Worm (Caenorhabditis elegans) whole organism, young adult: Measurements from ENCODE around the gene C23H3.9.

ENCODE experiments used
- B0019.2 ChIP-seq: fragments of 200-800 bp; sonication (Bioruptor generic); conservative IDR thresholded peaks from 2 replicates; pipeline ENCODE4 v1.3.6; 2022; ENCODE audit warnings: missing genetic modification reagents, missing genetic modification characterization, missing compliant biosample characterization
- B0336.3 ChIP-seq: fragments of 200-800 bp; sonication (Bioruptor generic); IDR thresholded peaks from 2 replicates; pipeline ENCODE4 v1.3.6; 2022; ENCODE audit warnings: missing genetic modification characterization, missing compliant biosample characterization
- C17E4.6 ChIP-seq: fragments of 200-800 bp; sonication (Bioruptor generic); IDR thresholded peaks from 2 replicates; pipeline ENCODE4 v1.3.6; 2022; ENCODE audit warnings: missing genetic modification reagents, missing genetic modification characterization, missing compliant biosample characterization
- F37B4.10 ChIP-seq: fragments of 200-800 bp; sonication (Bioruptor generic); IDR thresholded peaks from 2 replicates; pipeline ENCODE4 v1.3.6; 2022; ENCODE audit warnings: missing genetic modification characterization, missing compliant biosample characterization
- F39B2.1 ChIP-seq: fragments of 200-800 bp; sonication (Bioruptor generic); IDR thresholded peaks from 2 replicates; pipeline ENCODE4 v1.3.6; 2022; ENCODE audit warnings: missing genetic modification reagents, missing genetic modification characterization, missing compliant biosample characterization
- F52B5.7 ChIP-seq: sonication (generic microtip); optimal IDR thresholded peaks from 2 replicates; lab custom pipeline; 2016; ENCODE audit warnings: mild to moderate bottlenecking, missing genetic modification characterization, missing compliant biosample characterization
- F55B11.4 ChIP-seq: sonication (generic microtip); optimal IDR thresholded peaks from 2 replicates; lab custom pipeline; 2016; ENCODE audit warnings: missing compliant biosample characterization, missing genetic modification characterization, borderline replicate concordance; ENCODE audit not compliant: insufficient read depth
- F57C9.4 ChIP-seq: sonication (generic microtip); optimal IDR thresholded peaks from 2 replicates; lab custom pipeline; 2017; ENCODE audit warnings: mild to moderate bottlenecking, missing genetic modification characterization, missing compliant biosample characterization
- T07F8.4 ChIP-seq: sonication (generic microtip); optimal IDR thresholded peaks from 2 replicates; lab custom pipeline; 2016; ENCODE audit warnings: mild to moderate bottlenecking, missing genetic modification characterization, moderate library complexity, missing compliant biosample characterization
- Y53G8AR.9 ChIP-seq: fragments of 200-800 bp; sonication (Bioruptor generic); conservative IDR thresholded peaks from 2 replicates; pipeline ENCODE4 v1.3.6; 2022; ENCODE audit warnings: missing genetic modification reagents, missing genetic modification characterization, missing compliant biosample characterization
- Y56A3A.18 ChIP-seq: fragments of 200-800 bp; sonication (Bioruptor generic); IDR thresholded peaks from 2 replicates; pipeline ENCODE4 v1.3.6; 2022; ENCODE audit warnings: missing genetic modification reagents, missing genetic modification characterization, missing compliant biosample characterization
- aptf-2 ChIP-seq: fragments of 200-800 bp; sonication (Bioruptor generic); conservative IDR thresholded peaks from 2 replicates; pipeline ENCODE4 v1.3.6; 2022; ENCODE audit warnings: missing genetic modification reagents, missing genetic modification characterization, missing compliant biosample characterization
- aptf-3 ChIP-seq: fragments of 200-800 bp; sonication (Bioruptor generic); IDR thresholded peaks from 2 replicates; pipeline ENCODE4 v1.3.6; 2022; ENCODE audit warnings: missing genetic modification characterization, missing compliant biosample characterization
- attf-3 ChIP-seq: fragments of 200-800 bp; sonication (Bioruptor generic); conservative IDR thresholded peaks from 2 replicates; pipeline ENCODE4 v1.3.6; 2022; ENCODE audit warnings: missing genetic modification reagents, missing genetic modification characterization, missing compliant biosample characterization
- attf-5 ChIP-seq: fragments of 200-800 bp; sonication (Bioruptor generic); optimal IDR thresholded peaks from 2 replicates; lab custom pipeline; 2018; ENCODE audit warnings: mild to moderate bottlenecking, missing genetic modification characterization, missing compliant biosample characterization
- bed-2 ChIP-seq: fragments of 200-800 bp; sonication (Bioruptor generic); IDR thresholded peaks from 2 replicates; pipeline ENCODE4 v1.3.6; 2022; ENCODE audit warnings: missing genetic modification reagents, missing genetic modification characterization, missing compliant biosample characterization
- ceh-27 ChIP-seq: fragments of 200-800 bp; sonication (Bioruptor generic); optimal IDR thresholded peaks from 2 replicates; lab custom pipeline; 2018; ENCODE audit warnings: mild to moderate bottlenecking, missing genetic modification characterization, moderate library complexity, missing compliant biosample characterization
- ceh-91 ChIP-seq: fragments of 200-800 bp; sonication (Bioruptor generic); IDR thresholded peaks from 2 replicates; pipeline ENCODE4 v1.3.6; 2022; ENCODE audit warnings: missing genetic modification reagents, missing genetic modification characterization, missing compliant biosample characterization
- ekl-4 ChIP-seq: fragments of 200-800 bp; sonication (Bioruptor generic); IDR thresholded peaks from 2 replicates; pipeline ENCODE4 v1.3.6; 2022; ENCODE audit warnings: missing genetic modification reagents, missing genetic modification characterization, missing compliant biosample characterization
- hlh-26 ChIP-seq: fragments of 200-800 bp; sonication (Bioruptor generic); conservative IDR thresholded peaks from 2 replicates; pipeline ENCODE4 v1.3.6; 2022; ENCODE audit warnings: missing genetic modification reagents, missing genetic modification characterization, missing compliant biosample characterization
- hmg-20 ChIP-seq: fragments of 200-800 bp; sonication (Bioruptor generic); IDR thresholded peaks from 2 replicates; pipeline ENCODE4 v1.3.6; 2022; ENCODE audit warnings: missing genetic modification reagents, missing genetic modification characterization, missing compliant biosample characterization
- hrde-1 ChIP-seq: sonication (generic microtip); optimal IDR thresholded peaks from 2 replicates; lab custom pipeline; 2016; ENCODE audit warnings: missing genetic modification characterization, mild to moderate bottlenecking, missing compliant biosample characterization, moderate library complexity, missing genotype, missing genetic modification reagents, borderline replicate concordance
- let-607 ChIP-seq, 2 experiments: fragments of 200-800 bp in 1 of 2; sonication (Bioruptor generic) in 1 of 2; sonication (generic microtip) in 1 of 2; optimal IDR thresholded peaks; 2 replicates each; lab custom pipeline; 2016 to 2018; ENCODE audit warnings: mild to moderate bottlenecking in 2 of 2, missing compliant biosample characterization in 2 of 2, missing genetic modification characterization in 2 of 2, moderate library complexity in 2 of 2, missing genotype in 1 of 2
- lin-35 ChIP-seq, 3 experiments: fragments of 150-350 bp in 2 of 3; sonication (generic microtip) in 1 of 3; optimal IDR thresholded peaks; 2 replicates each; lab custom pipeline; 2014 to 2018; ENCODE audit warnings: missing biosample characterization in 3 of 3, missing genetic modification characterization in 3 of 3, missing genetic modification reagents in 3 of 3
- lin-40 ChIP-seq: sonication (generic microtip); optimal IDR thresholded peaks from 2 replicates; lab custom pipeline; 2016; ENCODE audit warnings: missing genetic modification characterization, mild to moderate bottlenecking, missing compliant biosample characterization, missing genotype, missing genetic modification reagents
- madf-10 ChIP-seq: sonication (generic microtip); optimal IDR thresholded peaks from 2 replicates; lab custom pipeline; 2016; ENCODE audit warnings: mild to moderate bottlenecking, missing genetic modification characterization, missing compliant biosample characterization
- madf-8 ChIP-seq: fragments of 200-800 bp; sonication (Bioruptor generic); conservative IDR thresholded peaks from 2 replicates; pipeline ENCODE4 v1.3.6; 2022; ENCODE audit warnings: missing genetic modification reagents, missing genetic modification characterization, missing compliant biosample characterization
- mxl-1 ChIP-seq: sonication (generic microtip); optimal IDR thresholded peaks from 2 replicates; lab custom pipeline; 2016; ENCODE audit warnings: missing genetic modification characterization, missing compliant biosample characterization
- nfya-2 ChIP-seq: fragments of 200-800 bp; sonication (Bioruptor generic); IDR thresholded peaks from 2 replicates; pipeline ENCODE4 v1.3.6; 2022; ENCODE audit warnings: missing genetic modification reagents, missing genetic modification characterization, missing compliant biosample characterization
- nfyb-1 ChIP-seq: fragments of 200-800 bp; sonication (Bioruptor generic); IDR thresholded peaks from 2 replicates; pipeline ENCODE4 v1.3.6; 2022; ENCODE audit warnings: missing genetic modification reagents, missing genetic modification characterization, missing compliant biosample characterization
- nhr-120 ChIP-seq: fragments of 200-800 bp; sonication (Bioruptor generic); IDR thresholded peaks from 2 replicates; pipeline ENCODE4 v1.3.6; 2022; ENCODE audit warnings: missing genetic modification characterization, missing compliant biosample characterization
- nhr-27 ChIP-seq: fragments of 200-800 bp; sonication (Bioruptor generic); optimal IDR thresholded peaks from 2 replicates; lab custom pipeline; 2018; ENCODE audit warnings: mild to moderate bottlenecking, missing genetic modification characterization, moderate library complexity, missing compliant biosample characterization
- nhr-80 ChIP-seq: sonication (generic microtip); optimal IDR thresholded peaks from 2 replicates; lab custom pipeline; 2016; ENCODE audit warnings: missing genetic modification characterization, missing compliant biosample characterization
- nhr-90 ChIP-seq: sonication (generic microtip); optimal IDR thresholded peaks from 2 replicates; lab custom pipeline; 2016; ENCODE audit warnings: missing genotype, mild to moderate bottlenecking, missing genetic modification characterization, missing compliant biosample characterization
- rcor-1 ChIP-seq: fragments of 200-800 bp; sonication (Bioruptor generic); IDR thresholded peaks from 2 replicates; pipeline ENCODE4 v1.3.6; 2022; ENCODE audit warnings: missing genetic modification reagents, missing genetic modification characterization, missing compliant biosample characterization
- rec-8 ChIP-seq, 2 experiments: sonication (generic microtip); optimal IDR thresholded peaks; 2 replicates each; lab custom pipeline; 2016; ENCODE audit warnings: mild to moderate bottlenecking in 2 of 2, missing genetic modification characterization in 2 of 2, missing genetic modification reagents in 2 of 2, missing genotype in 2 of 2, missing biosample characterization in 1 of 2, missing compliant biosample characterization in 1 of 2, moderate library complexity in 1 of 2
- rpc-1 ChIP-seq, 2 experiments: fragments of 150-350 bp in 1 of 2; sonication (generic microtip) in 1 of 2; optimal IDR thresholded peaks; 2 replicates each; lab custom pipeline; 2014 to 2018; ENCODE audit warnings: missing biosample characterization in 1 of 2, missing genetic modification characterization in 1 of 2, missing genetic modification reagents in 1 of 2, missing genotype in 1 of 2
- snpc-1.3 ChIP-seq: sonication (generic microtip); optimal IDR thresholded peaks from 2 replicates; lab custom pipeline; 2017; ENCODE audit warnings: missing genetic modification characterization, mild to moderate bottlenecking, missing compliant biosample characterization, antibody characterized with exemption, moderate library complexity, missing genotype, missing genetic modification reagents; ENCODE audit not compliant: insufficient read depth
- snpc-4 ChIP-seq, 5 experiments: fragments of 150-350 bp in 1 of 5; sonication (generic microtip) in 4 of 5; optimal IDR thresholded peaks; 2 replicates each; lab custom pipeline; 2014 to 2018; ENCODE audit warnings: missing genetic modification characterization in 5 of 5, missing biosample characterization in 3 of 5, antibody characterized with exemption in 2 of 5, mild to moderate bottlenecking in 2 of 5, missing compliant biosample characterization in 2 of 5, missing genotype in 2 of 5, moderate library complexity in 2 of 5, missing genetic modification reagents in 1 of 5
- tlf-1 ChIP-seq: fragments of 200-800 bp; sonication (Bioruptor generic); optimal IDR thresholded peaks from 2 replicates; lab custom pipeline; 2018; ENCODE audit warnings: mild to moderate bottlenecking, missing genetic modification characterization, missing compliant biosample characterization
- unc-130 ChIP-seq: sonication (generic microtip); optimal IDR thresholded peaks from 2 replicates; lab custom pipeline; 2016; ENCODE audit warnings: missing genetic modification reagents, missing genetic modification characterization, missing compliant biosample characterization
- ztf-18 ChIP-seq: sonication (generic microtip); optimal IDR thresholded peaks from 2 replicates; lab custom pipeline; 2016; ENCODE audit warnings: missing genotype, mild to moderate bottlenecking, missing genetic modification characterization, missing compliant biosample characterization
- ztf-28 ChIP-seq: fragments of 200-800 bp; sonication (Bioruptor generic); IDR thresholded peaks from 2 replicates; pipeline ENCODE4 v1.3.6; 2022; ENCODE audit warnings: missing genetic modification reagents, missing genetic modification characterization, missing compliant biosample characterization

C23H3.9 gene

ce11 chrII:108865-109264, 29.8 kb upstream of the C23H3.9 start, which contains the start of gene C50D2.2:
Gene C50D2.2 (plus strand): TSS chrII:109165.
- no peak for TF ChIP-seq hrde-1
- TF ChIP-seq rcor-1 (GFP tag; lab: Robert Waterston, UW), result no peak
- no peak for TF ChIP-seq snpc-1.3
- no peak for TF ChIP-seq lin-35 (GFP tag; optimal IDR thresholded peaks at IDR 0.05; lab: Kevin White, UChicago)
- no peak for TF ChIP-seq unc-130
- no peak for TF ChIP-seq attf-5 (GFP tag; lab: Kevin White, UChicago)
- TF ChIP-seq Y53G8AR.9, result no peak
- TF ChIP-seq ztf-28 (GFP tag; lab: Robert Waterston, UW), result no peak
- TF ChIP-seq madf-8 (GFP tag; lab: Robert Waterston, UW), result no peak
- no peak for TF ChIP-seq ceh-27 (GFP tag; lab: Kevin White, UChicago)
- no peak for TF ChIP-seq nhr-120 (GFP tag; lab: Robert Waterston, UW)
- TF ChIP-seq mxl-1 (tag; lab: Kevin White, UChicago), result no peak
- no peak for TF ChIP-seq rpc-1 (optimal IDR thresholded peaks at IDR 0.05; lab: Kevin White, UChicago)
- TF ChIP-seq rpc-1 (tag; optimal IDR thresholded peaks at IDR 0.05; lab: Kevin White, UChicago), result no peak
- no peak for TF ChIP-seq lin-40 (tag; lab: Kevin White, UChicago)
- no peak for TF ChIP-seq nhr-80
- TF ChIP-seq nfya-2 (GFP tag; lab: Robert Waterston, UW), result no peak

- TF ChIP-seq madf-10 (tag; lab: Kevin White, UChicago) (no peak), C17E4.6 (GFP tag; lab: Robert Waterston, UW) (no peak), nfyb-1 (GFP tag; lab: Robert Waterston, UW) (no peak), nhr-120 (GFP tag; lab: Robert Waterston, UW) (no peak), hmg-20 (GFP tag; lab: Robert Waterston, UW) (no peak), F39B2.1 (GFP tag; lab: Robert Waterston, UW) (no peak), ceh-91 (GFP tag; lab: Robert Waterston, UW) (no peak), rec-8 (tag; optimal IDR thresholded peaks at IDR 0.05; lab: Kevin White, UChicago) (no peak), let-607 (tag; optimal IDR thresholded peaks at IDR 0.05; lab: Kevin White, UChicago) (no peak), ztf-18 (tag; lab: Kevin White, UChicago) (no peak), snpc-4 (GFP tag; optimal IDR thresholded peaks at IDR 0.05; lab: Kevin White, UChicago) (no peak), snpc-4 (tag; optimal IDR thresholded peaks at IDR 0.05; lab: Kevin White, UChicago) (no peak)
- TF ChIP-seq, all 124 proteins: peak for 0
Measured at ce11 chrII:107703-108102, 28.6 kb upstream of the C23H3.9 start.

- TF ChIP-seq B0336.3 (GFP tag; lab: Robert Waterston, UW), result no peak
- no peak for TF ChIP-seq T07F8.4 (tag; lab: Kevin White, UChicago)
- TF ChIP-seq nhr-90 (tag; lab: Kevin White, UChicago), result no peak
- TF ChIP-seq bed-2 (GFP tag; lab: Robert Waterston, UW), result no peak
- no peak for TF ChIP-seq F57C9.4 (tag; lab: Kevin White, UChicago)
- TF ChIP-seq hlh-26 (GFP tag; lab: Robert Waterston, UW), result no peak
- TF ChIP-seq aptf-3, result no peak
- TF ChIP-seq aptf-2 (GFP tag; lab: Robert Waterston, UW), result no peak
- TF ChIP-seq Y56A3A.18 (GFP tag; lab: Robert Waterston, UW), result no peak
- no peak for TF ChIP-seq nhr-27 (tag; lab: Kevin White, UChicago)
- no peak for TF ChIP-seq tlf-1 (GFP tag; lab: Kevin White, UChicago)
- no peak for TF ChIP-seq attf-3
- no peak for TF ChIP-seq F37B4.10 (GFP tag; lab: Robert Waterston, UW)
- no peak for TF ChIP-seq ceh-91 (GFP tag; lab: Robert Waterston, UW)
- TF ChIP-seq ekl-4 (GFP tag; lab: Robert Waterston, UW), result no peak
- TF ChIP-seq F55B11.4 (tag; lab: Kevin White, UChicago), result no peak
- no peak for TF ChIP-seq F52B5.7 (tag; lab: Kevin White, UChicago)
- TF ChIP-seq Y53G8AR.9, result no peak
- no peak for TF ChIP-seq B0019.2 (GFP tag; lab: Robert Waterston, UW)
- TF ChIP-seq lin-40 (tag; lab: Kevin White, UChicago), result no peak
Measured at ce11 chrII:105889-106288, 26.8 kb upstream of the C23H3.9 start, which contains the start of gene txt-1. Gene txt-1 (plus strand): TSS chrII:106189.
